Worm (Caenorhabditis elegans) whole organism, L1 larva: ENCODE data around the gene F11E6.4.

Experiments used
- fos-1 ChIP-seq: fragments of 150-350 bp; optimal IDR thresholded peaks from 2 replicates; lab custom pipeline; 2014; ENCODE audit warnings: missing biosample characterization, missing genetic modification characterization
- irx-1 ChIP-seq: sonication (generic microtip); optimal IDR thresholded peaks from 2 replicates; lab custom pipeline; 2016; ENCODE audit warnings: missing genetic modification characterization, missing compliant biosample characterization
- nhr-76 ChIP-seq: sonication (generic microtip); optimal IDR thresholded peaks from 2 replicates; lab custom pipeline; 2017; ENCODE audit warnings: missing biosample characterization, missing genetic modification characterization
- pax-3 ChIP-seq: fragments of 200-800 bp; sonication (Bioruptor generic); optimal IDR thresholded peaks from 2 replicates; lab custom pipeline; 2018; ENCODE audit warnings: mild to moderate bottlenecking, missing genetic modification characterization, moderate library complexity, missing compliant biosample characterization
- sptf-1 ChIP-seq: fragments of 150-350 bp; optimal IDR thresholded peaks from 2 replicates; lab custom pipeline; 2014; ENCODE audit warnings: missing biosample characterization, missing genetic modification characterization
- zag-1 ChIP-seq: fragments of 150-350 bp; optimal IDR thresholded peaks from 2 replicates; lab custom pipeline; 2014; ENCODE audit warnings: missing biosample characterization, missing genetic modification characterization

- no peak for TF ChIP-seq irx-1 (tag; lab: Kevin White, UChicago)
- no peak for TF ChIP-seq zag-1 (tag; lab: Kevin White, UChicago)
- no peak for TF ChIP-seq pax-3 (tag; lab: Kevin White, UChicago)
- no peak for TF ChIP-seq nhr-76 (tag; lab: Kevin White, UChicago)
- no peak for TF ChIP-seq sptf-1
- no peak for TF ChIP-seq fos-1 (tag; lab: Kevin White, UChicago)
Observed at ce11 chrIV:17453200-17453599, 17.0 kb downstream of the F11E6.4 start.
